Fruit fly (Drosophila melanogaster) whole organism, embryonic: ENCODE results near the gene GramD1B.

ENCODE experiments used
- Aef1 ChIP-seq: fragments of 200-800 bp; sonication (Bioruptor generic); IDR thresholded peaks from 3 replicates; pipeline ENCODE4 v1.3.6; 2022; ENCODE audit warnings: missing biosample characterization, missing genetic modification characterization
- Atf3 ChIP-seq: fragments of 200-800 bp; sonication (Bioruptor generic); optimal IDR thresholded peaks from 3 replicates; lab custom pipeline; 2016; ENCODE audit warnings: missing biosample characterization, missing genetic modification characterization
- Awh ChIP-seq: fragments of 200-800 bp; sonication (Bioruptor generic); IDR thresholded peaks from 2 replicates; pipeline ENCODE4, ENCODE4 v1.3.6; 2022; ENCODE audit warnings: missing biosample characterization, missing genetic modification characterization
- CG10274 ChIP-seq: fragments of 200-800 bp; sonication (Bioruptor generic); optimal IDR thresholded peaks from 3 replicates; lab custom pipeline; 2017; ENCODE audit warnings: missing biosample characterization, mild to moderate bottlenecking, missing genetic modification characterization
- CG11560 ChIP-seq: fragments of 200-800 bp; sonication (Bioruptor generic); IDR thresholded peaks from 3 replicates; pipeline ENCODE4 v1.3.6; 2022; ENCODE audit warnings: missing biosample characterization, missing genetic modification characterization
- CG11696 ChIP-seq: fragments of 200-800 bp; sonication (Bioruptor generic); IDR thresholded peaks from 2 replicates; pipeline ENCODE4 v1.3.6; 2022; ENCODE audit warnings: missing biosample characterization, missing genetic modification characterization
- CG1233 ChIP-seq: fragments of 200-800 bp; sonication (Bioruptor generic); optimal IDR thresholded peaks from 4 replicates; lab custom pipeline; 2018; ENCODE audit warnings: missing biosample characterization, mild to moderate bottlenecking, missing genetic modification characterization
- CG13287 ChIP-seq: fragments of 200-800 bp; sonication (Bioruptor generic); IDR thresholded peaks from 2 replicates; pipeline ENCODE4 v1.3.6; 2022; ENCODE audit warnings: missing biosample characterization, missing genetic modification characterization; ENCODE audit not compliant: partially characterized antibody
- CG15073 ChIP-seq: fragments of 200-800 bp; sonication (Bioruptor generic); optimal IDR thresholded peaks from 2 replicates; lab custom pipeline; 2016; ENCODE audit warnings: missing biosample characterization, missing genetic modification characterization
- CG15514 ChIP-seq: fragments of 200-800 bp; sonication (Bioruptor generic); optimal IDR thresholded peaks from 3 replicates; lab custom pipeline; 2017; ENCODE audit warnings: missing biosample characterization, missing genetic modification characterization, mild to moderate bottlenecking, moderate library complexity, missing genetic modification reagents
- CG1603 ChIP-seq: fragments of 200-800 bp; sonication (Bioruptor generic); optimal IDR thresholded peaks from 2 replicates; lab custom pipeline; 2019; ENCODE audit warnings: missing biosample characterization, mild to moderate bottlenecking, missing genetic modification characterization, moderate library complexity
- CG1647 ChIP-seq: fragments of 200-800 bp; sonication (Bioruptor generic); optimal IDR thresholded peaks from 3 replicates; lab custom pipeline; 2016; ENCODE audit warnings: missing biosample characterization, missing genetic modification characterization
- CG17359 ChIP-seq: fragments of 200-800 bp; sonication (Bioruptor generic); optimal IDR thresholded peaks from 3 replicates; lab custom pipeline; 2018; ENCODE audit warnings: missing biosample characterization, mild to moderate bottlenecking, missing genetic modification characterization, moderate library complexity
- CG18262 ChIP-seq: fragments of 200-800 bp; optimal IDR thresholded peaks from 3 replicates; lab custom pipeline; 2019; ENCODE audit warnings: missing biosample characterization, mild to moderate bottlenecking, missing genetic modification characterization, moderate library complexity
- CG2116 ChIP-seq: fragments of 200-800 bp; sonication (Bioruptor generic); optimal IDR thresholded peaks from 3 replicates; lab custom pipeline; 2018; ENCODE audit warnings: missing biosample characterization, mild to moderate bottlenecking, missing genetic modification characterization
- CG4328 ChIP-seq: fragments of 200-800 bp; sonication (Bioruptor generic); optimal IDR thresholded peaks from 3 replicates; lab custom pipeline; 2017; ENCODE audit warnings: missing biosample characterization, missing genetic modification reagents, missing genetic modification characterization
- CG6175 ChIP-seq: fragments of 200-800 bp; sonication (Bioruptor generic); IDR thresholded peaks from 3 replicates; pipeline ENCODE4 v1.3.6; 2022; ENCODE audit warnings: missing biosample characterization, missing genetic modification characterization
- CG6854 ChIP-seq: fragments of 200-800 bp; sonication (Bioruptor generic); optimal IDR thresholded peaks from 3 replicates; lab custom pipeline; 2017; ENCODE audit warnings: missing biosample characterization, mild to moderate bottlenecking, missing genetic modification characterization
- CG8281 ChIP-seq: fragments of 200-800 bp; sonication (Bioruptor generic); optimal IDR thresholded peaks from 2 replicates; lab custom pipeline; 2018; ENCODE audit warnings: missing biosample characterization, mild to moderate bottlenecking, missing genetic modification characterization, moderate library complexity
- CG9609 ChIP-seq: fragments of 200-800 bp; sonication (Bioruptor generic); optimal IDR thresholded peaks from 3 replicates; lab custom pipeline; 2016; ENCODE audit warnings: missing biosample characterization, missing genetic modification characterization
- CG9727 ChIP-seq: fragments of 200-800 bp; sonication (Bioruptor generic); optimal IDR thresholded peaks from 3 replicates; lab custom pipeline; 2017; ENCODE audit warnings: missing biosample characterization, mild to moderate bottlenecking, missing genetic modification characterization
- D ChIP-seq, 2 experiments: fragments of 200-800 bp in 1 of 2; fragments of >200 bp in 1 of 2; sonication (Bioruptor generic) in 1 of 2; optimal IDR thresholded peaks; 2 replicates in 1 of 2; 3 replicates in 1 of 2; lab custom pipeline; 2017; ENCODE audit warnings: mild to moderate bottlenecking in 1 of 2, missing biosample characterization in 1 of 2, missing genetic modification characterization in 1 of 2, missing genetic modification reagents in 1 of 2
- Dll ChIP-seq: fragments of 200-800 bp; sonication (Bioruptor generic); IDR thresholded peaks from 4 replicates; pipeline ENCODE4 v1.3.6; 2022; ENCODE audit warnings: missing biosample characterization, missing genetic modification characterization; ENCODE audit not compliant: partially characterized antibody
- Elba2 ChIP-seq: fragments of 200-800 bp; sonication (Bioruptor generic); optimal IDR thresholded peaks from 3 replicates; lab custom pipeline; 2016; ENCODE audit warnings: missing biosample characterization, missing genetic modification characterization
- Ets97D ChIP-seq: fragments of 200-800 bp; sonication (Bioruptor generic); optimal IDR thresholded peaks from 3 replicates; lab custom pipeline; 2016; ENCODE audit warnings: missing biosample characterization, missing genetic modification characterization
- HLH54F ChIP-seq: fragments of 200-800 bp; sonication (Bioruptor generic); optimal IDR thresholded peaks from 3 replicates; lab custom pipeline; 2016; ENCODE audit warnings: missing biosample characterization, missing genetic modification characterization
- Lpt ChIP-seq: fragments of >200 bp; optimal IDR thresholded peaks from 2 replicates; lab custom pipeline; 2018; ENCODE audit warnings: missing biosample characterization, missing genetic modification characterization
- Max ChIP-seq: fragments of 200-800 bp; sonication (Bioruptor generic); optimal IDR thresholded peaks from 2 replicates; lab custom pipeline; 2016; ENCODE audit warnings: missing biosample characterization, mild to moderate bottlenecking, missing genetic modification characterization
- NC2α ChIP-seq: fragments of 200-800 bp; sonication (Bioruptor generic); optimal IDR thresholded peaks from 2 replicates; lab custom pipeline; 2016; ENCODE audit warnings: missing biosample characterization, missing genetic modification characterization
- NFAT ChIP-seq: fragments of 200-800 bp; sonication (Bioruptor generic); IDR thresholded peaks from 2 replicates; pipeline ENCODE4 v1.3.6; 2022; ENCODE audit warnings: missing biosample characterization, missing genetic modification characterization
- NfI ChIP-seq: fragments of 200-800 bp; sonication (Bioruptor generic); optimal IDR thresholded peaks from 3 replicates; lab custom pipeline; 2018; ENCODE audit warnings: missing biosample characterization, mild to moderate bottlenecking, missing genetic modification characterization, moderate library complexity
- Pdp1 ChIP-seq, 2 experiments: fragments of 200-800 bp; sonication (Bioruptor generic); optimal IDR thresholded peaks; 3 replicates each; lab custom pipeline; 2016; ENCODE audit warnings: missing biosample characterization in 2 of 2, missing genetic modification characterization in 2 of 2, mild to moderate bottlenecking in 1 of 2, moderate library complexity in 1 of 2
- Sox102F ChIP-seq: fragments of 200-800 bp; sonication (Bioruptor generic); optimal IDR thresholded peaks from 2 replicates; lab custom pipeline; 2018; ENCODE audit warnings: missing biosample characterization, mild to moderate bottlenecking, missing genetic modification characterization, moderate library complexity
- Sry-δ ChIP-seq: fragments of 200-800 bp; sonication (Bioruptor generic); optimal IDR thresholded peaks from 2 replicates; lab custom pipeline; 2016; ENCODE audit warnings: missing biosample characterization, missing genetic modification characterization
- bab2 ChIP-seq: fragments of 200-800 bp; sonication (Bioruptor generic); optimal IDR thresholded peaks from 2 replicates; lab custom pipeline; 2016; ENCODE audit warnings: missing biosample characterization, missing genetic modification characterization
- chinmo ChIP-seq: fragments of 200-800 bp; sonication (Bioruptor generic); IDR thresholded peaks from 4 replicates; pipeline ENCODE4 v1.3.6; 2022; ENCODE audit warnings: missing biosample characterization, missing genetic modification characterization; ENCODE audit not compliant: partially characterized antibody
- esg ChIP-seq: fragments of 200-800 bp; sonication (Bioruptor generic); conservative IDR thresholded peaks from 2 replicates; pipeline ENCODE4 v1.3.6; 2022; ENCODE audit warnings: missing biosample characterization, missing genetic modification characterization
- ewg ChIP-seq: fragments of 200-800 bp; sonication (Bioruptor generic); optimal IDR thresholded peaks from 3 replicates; lab custom pipeline; 2017; ENCODE audit warnings: mild to moderate bottlenecking, missing biosample characterization, missing genetic modification reagents, missing genetic modification characterization
- fd64A ChIP-seq: fragments of 200-800 bp; sonication (Bioruptor generic); optimal IDR thresholded peaks from 3 replicates; lab custom pipeline; 2018; ENCODE audit warnings: missing biosample characterization, mild to moderate bottlenecking, missing genetic modification characterization
- fru ChIP-seq: fragments of >200 bp; optimal IDR thresholded peaks from 2 replicates; lab custom pipeline; 2017
- fu2 ChIP-seq: fragments of 200-800 bp; sonication (Bioruptor generic); optimal IDR thresholded peaks from 2 replicates; lab custom pipeline; 2016; ENCODE audit warnings: missing biosample characterization, missing genetic modification characterization
- gce ChIP-seq: fragments of 200-800 bp; sonication (Bioruptor generic); IDR thresholded peaks from 3 replicates; pipeline ENCODE4 v1.3.6; 2022; ENCODE audit warnings: missing biosample characterization, missing genetic modification characterization
- gcm ChIP-seq: fragments of 200-800 bp; sonication (Bioruptor generic); optimal IDR thresholded peaks from 2 replicates; lab custom pipeline; 2019; ENCODE audit warnings: missing biosample characterization, mild to moderate bottlenecking, missing genetic modification characterization, moderate library complexity
- jumu ChIP-seq: fragments of 200-800 bp; sonication (Bioruptor generic); optimal IDR thresholded peaks from 3 replicates; lab custom pipeline; 2016; ENCODE audit warnings: missing biosample characterization, missing genetic modification characterization
- mam ChIP-seq: fragments of 200-800 bp; sonication (Bioruptor generic); optimal IDR thresholded peaks from 3 replicates; lab custom pipeline; 2016; ENCODE audit warnings: missing biosample characterization, missing genetic modification characterization
- pho ChIP-seq: fragments of 200-800 bp; sonication (Bioruptor generic); optimal IDR thresholded peaks from 2 replicates; lab custom pipeline; 2016; ENCODE audit warnings: missing biosample characterization, missing genetic modification characterization
- scrt ChIP-seq: fragments of 200-800 bp; sonication (Bioruptor generic); optimal IDR thresholded peaks from 2 replicates; lab custom pipeline; 2018; ENCODE audit warnings: missing biosample characterization, mild to moderate bottlenecking, missing genetic modification characterization, moderate library complexity
- sd ChIP-seq: fragments of 200-800 bp; sonication (Bioruptor generic); optimal IDR thresholded peaks from 3 replicates; lab custom pipeline; 2018; ENCODE audit warnings: missing biosample characterization, mild to moderate bottlenecking, missing genetic modification characterization, moderate library complexity
- shn ChIP-seq: fragments of 200-800 bp; sonication (Bioruptor generic); optimal IDR thresholded peaks from 3 replicates; lab custom pipeline; 2016; ENCODE audit warnings: missing biosample characterization, missing genetic modification characterization
- sr ChIP-seq: fragments of 200-800 bp; sonication (Bioruptor generic); IDR thresholded peaks from 3 replicates; pipeline ENCODE4 v1.3.6; 2022; ENCODE audit warnings: missing biosample characterization, missing genetic modification characterization
- toy ChIP-seq: fragments of 200-800 bp; sonication (Bioruptor generic); IDR thresholded peaks from 2 replicates; pipeline ENCODE4 v1.3.6; 2022; ENCODE audit warnings: missing biosample characterization, missing genetic modification characterization

GramD1B gene

DNA sequence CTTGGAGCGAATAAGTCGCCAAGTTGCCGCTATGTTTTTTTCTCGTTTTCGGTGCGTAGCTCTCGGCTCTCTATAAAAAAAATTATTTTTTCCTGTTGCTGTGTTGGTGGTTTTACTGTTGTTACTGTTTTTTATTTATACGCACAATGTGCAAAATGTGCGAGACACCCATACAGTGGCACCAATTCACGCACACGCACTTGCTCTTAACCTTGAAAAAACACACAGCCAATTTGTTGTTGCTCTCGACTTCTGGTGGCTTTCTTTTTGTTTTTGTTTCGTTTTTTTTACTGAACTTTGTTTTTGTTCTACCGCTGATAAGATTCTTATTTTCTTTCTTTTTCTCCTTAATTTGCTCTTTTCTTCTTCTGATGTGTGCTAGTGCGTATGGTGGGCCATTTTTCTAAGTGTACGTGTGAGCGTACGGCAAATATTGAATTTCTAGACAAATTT lies 17.0 kb downstream of the GramD1B start (continued):
- TF ChIP-seq CG6854 (GFP tag; lab: Kevin White, UChicago), result no peak
- TF ChIP-seq Elba2 (GFP tag; lab: Kevin White, UChicago), result no peak
- TF ChIP-seq HLH54F, result peak; percentile 20
- no peak for TF ChIP-seq scrt
- no peak for TF ChIP-seq CG18262 (tag; lab: Kevin White, UChicago)
- no peak for TF ChIP-seq ewg (GFP tag; lab: Kevin White, UChicago)
- TF ChIP-seq NfI (GFP tag; lab: Kevin White, UChicago), result no peak
- peak; percentile 2 for TF ChIP-seq CG1647
- no peak for TF ChIP-seq bab2 (GFP tag; lab: Kevin White, UChicago)
- TF ChIP-seq CG1603, result no peak
- TF ChIP-seq Aef1, result peak; percentile 45; the same call in 2 of the 3 replicates
- no peak for TF ChIP-seq CG11696 (GFP tag; lab: Robert Waterston, UW)
- peak; percentile 15 for TF ChIP-seq shn (GFP tag; lab: Kevin White, UChicago)
- TF ChIP-seq Lpt (GFP tag; lab: Kevin White, UChicago), result no peak
- TF ChIP-seq CG13287 (GFP tag; lab: Robert Waterston, UW), result no peak
- TF ChIP-seq esg, result no peak
- no peak for TF ChIP-seq gcm (GFP tag; lab: Kevin White, UChicago)
- TF ChIP-seq chinmo (GFP tag; lab: Robert Waterston, UW), result 0 out of 4 replicates have a peak, but pooled peaks have one; percentile 17
- peak; percentile 43 for TF ChIP-seq CG9609 (GFP tag; lab: Kevin White, UChicago)
- TF ChIP-seq Ets97D (GFP tag; lab: Kevin White, UChicago), result no peak
- TF ChIP-seq CG2116 (GFP tag; lab: Kevin White, UChicago), result no peak
- no peak for TF ChIP-seq Max (GFP tag; lab: Kevin White, UChicago)
- no peak for TF ChIP-seq pho (GFP tag; lab: Kevin White, UChicago)
- no peak for TF ChIP-seq Pdp1 (GFP tag; optimal IDR thresholded peaks at IDR 0.05; lab: Kevin White, UChicago)
- no peak for TF ChIP-seq toy (GFP tag; lab: Robert Waterston, UW)
- no peak for TF ChIP-seq NFAT (GFP tag; lab: Robert Waterston, UW)
- no peak for TF ChIP-seq CG9727 (GFP tag; lab: Kevin White, UChicago)
- no peak for TF ChIP-seq CG6175 (GFP tag; lab: Robert Waterston, UW)
- no peak for TF ChIP-seq NC2α (GFP tag; lab: Kevin White, UChicago)
- no peak for TF ChIP-seq CG17359 (tag; lab: Kevin White, UChicago)
- TF ChIP-seq CG4328 (GFP tag; lab: Kevin White, UChicago), result no peak
- TF ChIP-seq CG15514 (GFP tag; lab: Kevin White, UChicago), result peak; percentile 37
- TF ChIP-seq gce (GFP tag; lab: Robert Waterston, UW), result no peak
- peak; percentile 28 for TF ChIP-seq sd (tag; lab: Kevin White, UChicago)
- no peak for TF ChIP-seq jumu (GFP tag; lab: Kevin White, UChicago)
- no peak for TF ChIP-seq fru (lab: Kevin White, UChicago)
- no peak for TF ChIP-seq CG10274 (GFP tag; lab: Kevin White, UChicago)
- TF ChIP-seq fu2 (GFP tag; lab: Kevin White, UChicago), result no peak
- no peak for TF ChIP-seq D (optimal IDR thresholded peaks at IDR 0.05; lab: Kevin White, UChicago)
- TF ChIP-seq D (GFP tag; optimal IDR thresholded peaks at IDR 0.05; lab: Kevin White, UChicago), result no peak
- no peak for TF ChIP-seq fd64A
- TF ChIP-seq mam (GFP tag; lab: Kevin White, UChicago), result peak; percentile 38
- no peak for TF ChIP-seq CG8281 (tag; lab: Kevin White, UChicago)
- TF ChIP-seq Sox102F (GFP tag; lab: Kevin White, UChicago), result no peak
- TF ChIP-seq CG11560 (tag; lab: Robert Waterston, UW), result no peak
- TF ChIP-seq Sry-δ, result no peak
- no peak for TF ChIP-seq CG15073 (GFP tag; lab: Kevin White, UChicago)
- TF ChIP-seq Atf3 (GFP tag; lab: Kevin White, UChicago), result no peak
- no peak for TF ChIP-seq Awh (GFP tag; lab: Robert Waterston, UW)
- no peak for TF ChIP-seq sr (GFP tag; lab: Robert Waterston, UW)
- TF ChIP-seq Dll (GFP tag; lab: Robert Waterston, UW), result no peak
- no peak for TF ChIP-seq CG1233 (GFP tag; lab: Kevin White, UChicago)
